Fruit fly (Drosophila melanogaster) whole organism: Measurements from ENCODE around the gene CG13605.

Experiments used
- CG8478 ChIP-seq: fragments of >200 bp; optimal IDR thresholded peaks from 2 replicates; lab custom pipeline; 2018; ENCODE audit warnings: inconsistent platforms
- EcR ChIP-seq, 2 experiments: fragments of >200 bp; optimal IDR thresholded peaks; 2 replicates each; lab custom pipeline; 2017; ENCODE audit warnings: missing biosample characterization in 2 of 2, missing genetic modification characterization in 2 of 2, missing genetic modification reagents in 2 of 2
- psq ChIP-seq: fragments of >200 bp; optimal IDR thresholded peaks from 2 replicates; lab custom pipeline; 2017
- usp ChIP-seq: fragments of >200 bp; optimal IDR thresholded peaks from 2 replicates; lab custom pipeline; 2017; ENCODE audit warnings: missing biosample characterization, missing genetic modification characterization, mixed read lengths

DNA sequence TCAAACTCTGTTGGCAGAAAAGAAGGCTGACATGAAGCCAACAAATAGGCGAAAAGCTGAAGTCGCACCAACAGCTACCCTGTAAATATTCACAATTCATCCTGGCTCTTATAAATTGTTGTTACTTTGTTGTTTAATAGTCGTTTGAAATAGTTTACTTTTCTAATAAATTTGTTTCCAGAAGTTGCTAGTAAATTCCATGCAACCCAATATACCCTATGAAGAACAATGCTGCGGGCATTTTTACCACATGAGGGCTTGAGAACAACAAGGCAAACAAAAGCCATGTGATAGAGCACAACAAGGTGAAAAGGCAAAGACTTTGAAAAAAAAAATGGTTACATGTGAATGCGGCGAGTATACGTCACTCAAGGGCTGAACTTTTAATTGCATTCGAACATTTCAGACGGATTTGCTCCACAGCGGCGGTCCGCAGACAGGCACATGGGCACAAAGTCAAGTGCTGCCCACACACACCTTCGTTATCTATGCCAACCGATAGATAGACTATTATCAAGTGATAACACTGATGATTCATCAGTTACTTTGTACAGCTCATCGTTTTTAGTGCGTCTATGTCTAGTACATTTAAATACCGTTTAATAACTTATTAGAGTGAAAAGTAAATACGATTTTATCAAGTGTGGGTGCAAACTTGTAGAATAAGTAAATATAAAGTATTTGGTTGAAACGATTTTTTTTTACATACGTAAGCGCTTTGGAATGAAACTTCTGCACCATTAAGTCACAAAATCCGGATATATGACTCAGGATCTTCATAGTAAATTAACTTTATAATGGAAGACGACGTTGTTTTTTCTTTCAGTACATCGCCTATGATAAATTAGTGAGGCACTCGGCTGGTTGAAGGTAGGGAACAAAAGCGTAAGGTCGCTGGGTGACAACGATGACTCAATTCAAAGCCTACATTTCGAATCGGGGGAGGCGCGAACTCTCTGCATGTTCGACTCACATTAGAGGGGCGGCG lies 12.9 kb downstream of the CG13605 start:
- TF ChIP-seq EcR (GFP tag; optimal IDR thresholded peaks at IDR 0.05; lab: Kevin White, UChicago) (no peak), psq (lab: Kevin White, UChicago) (no peak), CG8478 (lab: Kevin White, UChicago) (no peak), usp (GFP tag; lab: Kevin White, UChicago) (no peak)
